Fruit fly (Drosophila melanogaster): ENCODE results near the gene RnrL.

DNA sequence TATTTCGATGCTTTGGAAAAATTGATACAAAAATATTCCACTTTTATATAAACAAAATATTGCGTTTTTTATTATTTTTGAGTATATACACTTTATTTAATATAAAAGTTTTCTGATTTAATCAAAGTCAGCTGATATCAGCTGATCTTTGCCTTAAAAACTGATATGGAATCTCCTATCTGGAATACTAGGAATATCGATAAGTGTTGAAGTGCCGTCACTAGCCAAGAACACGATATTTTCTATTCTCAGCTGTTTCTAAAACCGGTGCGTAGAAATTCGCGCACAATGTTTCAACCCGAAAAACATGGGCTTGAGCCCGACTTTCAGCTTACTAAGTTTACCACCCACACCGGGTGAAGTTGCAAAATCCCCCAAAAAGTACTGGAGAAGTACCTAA is 14.7 kb upstream of the RnrL start, which contains the start of gene Sps2:
- TF ChIP-seq CG11617 (GFP tag; optimal IDR thresholded peaks at IDR 0.05): peak; percentile 19
- TF ChIP-seq CG7101 (tag; optimal IDR thresholded peaks at IDR 0.05): peak; percentile 15
- TF ChIP-seq CG1620 (GFP tag; optimal IDR thresholded peaks at IDR 0.05): no peak
- TF ChIP-seq Clk (GFP tag; optimal IDR thresholded peaks at IDR 0.05): no peak
- peak; percentile 25 for TF ChIP-seq tj (GFP tag; optimal IDR thresholded peaks at IDR 0.05)
- peak; percentile 12 for TF ChIP-seq CG14711 (tag; optimal IDR thresholded peaks at IDR 0.05)
- TF ChIP-seq Crg-1 (GFP tag; optimal IDR thresholded peaks at IDR 0.05): no peak
- no peak for TF ChIP-seq cnc (optimal IDR thresholded peaks at IDR 0.05)
- TF ChIP-seq Hr96 (GFP tag; optimal IDR thresholded peaks at IDR 0.05): no peak
- TF ChIP-seq ovo (GFP tag; optimal IDR thresholded peaks at IDR 0.05): no peak
- TF ChIP-seq Mnt (GFP tag; optimal IDR thresholded peaks at IDR 0.05): peak; percentile 22
- TF ChIP-seq pad (GFP tag; optimal IDR thresholded peaks at IDR 0.05): no peak
